Worm (Caenorhabditis elegans) whole organism, late embryonic: Measurements from ENCODE around the gene lin-26.

ENCODE experiments used
- C08G9.2 ChIP-seq: sonication (generic microtip); optimal IDR thresholded peaks from 2 replicates; lab custom pipeline; 2016; ENCODE audit warnings: mild to moderate bottlenecking, missing genetic modification characterization, moderate library complexity, missing compliant biosample characterization
- C38D4.7 ChIP-seq: fragments of 200-800 bp; sonication (Bioruptor generic); optimal IDR thresholded peaks from 2 replicates; lab custom pipeline; 2018; ENCODE audit warnings: mild to moderate bottlenecking, missing genetic modification characterization, moderate library complexity, missing compliant biosample characterization
- T23F11.4 ChIP-seq: fragments of 200-800 bp; sonication (Bioruptor generic); optimal IDR thresholded peaks from 2 replicates; lab custom pipeline; 2018; ENCODE audit warnings: mild to moderate bottlenecking, missing genetic modification characterization, missing compliant biosample characterization
- ama-1 ChIP-seq: fragments of 150-350 bp; optimal IDR thresholded peaks from 2 replicates; lab custom pipeline; 2014
- ceh-18 ChIP-seq: sonication (generic microtip); optimal IDR thresholded peaks from 2 replicates; lab custom pipeline; 2016; ENCODE audit warnings: missing genetic modification characterization, missing compliant biosample characterization
- ceh-19 ChIP-seq: fragments of 200-800 bp; sonication (Bioruptor generic); optimal IDR thresholded peaks from 2 replicates; lab custom pipeline; 2018; ENCODE audit warnings: mild to moderate bottlenecking, missing genetic modification characterization, missing compliant biosample characterization
- ceh-22 ChIP-seq: sonication (generic microtip); optimal IDR thresholded peaks from 2 replicates; lab custom pipeline; 2017; ENCODE audit warnings: missing biosample characterization, missing genetic modification characterization
- ceh-24 ChIP-seq: sonication (generic microtip); optimal IDR thresholded peaks from 2 replicates; lab custom pipeline; 2016; ENCODE audit warnings: mild to moderate bottlenecking, missing genetic modification characterization, missing compliant biosample characterization
- ceh-30 ChIP-seq: fragments of 150-350 bp; optimal IDR thresholded peaks from 2 replicates; lab custom pipeline; 2014; ENCODE audit warnings: missing biosample characterization, missing genetic modification characterization
- ceh-31 ChIP-seq: sonication (generic microtip); optimal IDR thresholded peaks from 2 replicates; lab custom pipeline; 2016; ENCODE audit warnings: missing genetic modification characterization, missing compliant biosample characterization
- ceh-48 ChIP-seq: sonication (generic microtip); optimal IDR thresholded peaks from 2 replicates; lab custom pipeline; 2016; ENCODE audit warnings: missing genetic modification characterization, inconsistent platforms, missing compliant biosample characterization
- ceh-6 ChIP-seq: fragments of 200-800 bp; sonication (Bioruptor generic); optimal IDR thresholded peaks from 2 replicates; lab custom pipeline; 2018; ENCODE audit warnings: mild to moderate bottlenecking, missing genetic modification characterization, missing compliant biosample characterization
- ceh-9 ChIP-seq: sonication (generic microtip); optimal IDR thresholded peaks from 2 replicates; lab custom pipeline; 2016; ENCODE audit warnings: mild to moderate bottlenecking, missing genetic modification characterization, inconsistent platforms, missing compliant biosample characterization
- dve-1 ChIP-seq: sonication (generic microtip); optimal IDR thresholded peaks from 2 replicates; lab custom pipeline; 2017; ENCODE audit warnings: antibody characterized with exemption, mild to moderate bottlenecking, missing genetic modification characterization, missing compliant biosample characterization
- elt-2 ChIP-seq: sonication (generic microtip); optimal IDR thresholded peaks from 2 replicates; lab custom pipeline; 2016; ENCODE audit warnings: missing genetic modification reagents, missing genetic modification characterization, missing compliant biosample characterization
- eyg-1 ChIP-seq: sonication (generic microtip); optimal IDR thresholded peaks from 2 replicates; lab custom pipeline; 2016; ENCODE audit warnings: missing genotype, missing genetic modification characterization, missing compliant biosample characterization
- fax-1 ChIP-seq: sonication (generic microtip); optimal IDR thresholded peaks from 2 replicates; lab custom pipeline; 2016; ENCODE audit warnings: missing genotype, missing genetic modification characterization, missing compliant biosample characterization
- fkh-10 ChIP-seq: fragments of 150-350 bp; optimal IDR thresholded peaks from 2 replicates; lab custom pipeline; 2014; ENCODE audit warnings: missing biosample characterization, missing genetic modification reagents, missing genetic modification characterization
- hlh-13 ChIP-seq: fragments of 200-800 bp; sonication (Bioruptor generic); optimal IDR thresholded peaks from 2 replicates; lab custom pipeline; 2018; ENCODE audit warnings: mild to moderate bottlenecking, missing genetic modification characterization, missing compliant biosample characterization
- hlh-30 ChIP-seq: sonication (generic microtip); optimal IDR thresholded peaks from 2 replicates; lab custom pipeline; 2017; ENCODE audit warnings: antibody characterized with exemption, missing genetic modification characterization, missing compliant biosample characterization; ENCODE audit not compliant: insufficient read depth
- hlh-6 ChIP-seq: sonication (generic microtip); optimal IDR thresholded peaks from 2 replicates; lab custom pipeline; 2016; ENCODE audit warnings: missing genotype, missing genetic modification characterization, missing compliant biosample characterization
- hlh-8 ChIP-seq: sonication (generic microtip); optimal IDR thresholded peaks from 2 replicates; lab custom pipeline; 2016; ENCODE audit warnings: missing genotype, missing genetic modification characterization, missing compliant biosample characterization
- lim-6 ChIP-seq: sonication (generic microtip); optimal IDR thresholded peaks from 2 replicates; lab custom pipeline; 2016; ENCODE audit warnings: missing genetic modification characterization, missing compliant biosample characterization
- lin-11 ChIP-seq: fragments of 200-800 bp; sonication (Bioruptor generic); optimal IDR thresholded peaks from 2 replicates; lab custom pipeline; 2018; ENCODE audit warnings: mild to moderate bottlenecking, missing genetic modification characterization, missing compliant biosample characterization
- madf-2 ChIP-seq: sonication (generic microtip); optimal IDR thresholded peaks from 2 replicates; lab custom pipeline; 2017; ENCODE audit warnings: missing genetic modification characterization, missing compliant biosample characterization
- nfya-1 ChIP-seq: sonication (generic microtip); optimal IDR thresholded peaks from 2 replicates; lab custom pipeline; 2017; ENCODE audit warnings: missing genetic modification characterization, mild to moderate bottlenecking, missing compliant biosample characterization, antibody characterized with exemption, moderate library complexity
- nhr-232 ChIP-seq: sonication (generic microtip); optimal IDR thresholded peaks from 2 replicates; lab custom pipeline; 2016; ENCODE audit warnings: missing genetic modification characterization, missing compliant biosample characterization
- odd-2 ChIP-seq: sonication (generic microtip); optimal IDR thresholded peaks from 2 replicates; lab custom pipeline; 2017; ENCODE audit warnings: antibody characterized with exemption, mild to moderate bottlenecking, missing genetic modification characterization, missing compliant biosample characterization
- pag-3 ChIP-seq: sonication (generic microtip); optimal IDR thresholded peaks from 2 replicates; lab custom pipeline; 2016; ENCODE audit warnings: missing compliant biosample characterization, missing genetic modification characterization, borderline replicate concordance
- pat-9 ChIP-seq: fragments of 200-800 bp; sonication (Bioruptor generic); optimal IDR thresholded peaks from 2 replicates; lab custom pipeline; 2018; ENCODE audit warnings: mild to moderate bottlenecking, missing genetic modification characterization, moderate library complexity, missing compliant biosample characterization
- pha-2 ChIP-seq: sonication (generic microtip); optimal IDR thresholded peaks from 2 replicates; lab custom pipeline; 2017; ENCODE audit warnings: mild to moderate bottlenecking, missing genetic modification characterization, missing compliant biosample characterization
- pha-4 ChIP-seq: fragments of 150-350 bp; optimal IDR thresholded peaks from 2 replicates; lab custom pipeline; 2018; ENCODE audit warnings: missing biosample characterization, missing genetic modification reagents, missing genetic modification characterization
- pqm-1 ChIP-seq: sonication (generic microtip); optimal IDR thresholded peaks from 2 replicates; lab custom pipeline; 2016; ENCODE audit warnings: missing genetic modification characterization, missing compliant biosample characterization
- ref-2 ChIP-seq: sonication (generic microtip); optimal IDR thresholded peaks from 2 replicates; lab custom pipeline; 2016; ENCODE audit warnings: missing genetic modification characterization, missing compliant biosample characterization
- sdc-2 ChIP-seq: sonication (generic microtip); optimal IDR thresholded peaks from 2 replicates; lab custom pipeline; 2016; ENCODE audit warnings: missing genotype, missing genetic modification characterization, missing compliant biosample characterization
- sox-2 ChIP-seq: fragments of 200-800 bp; sonication (Bioruptor generic); IDR thresholded peaks from 2 replicates; pipeline ENCODE4 v1.3.6; 2022; ENCODE audit warnings: missing genetic modification reagents, missing genetic modification characterization, missing compliant biosample characterization
- sox-4 ChIP-seq: sonication (generic microtip); optimal IDR thresholded peaks from 2 replicates; lab custom pipeline; 2017; ENCODE audit warnings: mild to moderate bottlenecking, missing genetic modification characterization, inconsistent platforms, missing compliant biosample characterization
- syd-9 ChIP-seq: sonication (generic microtip); optimal IDR thresholded peaks from 2 replicates; lab custom pipeline; 2016; ENCODE audit warnings: mild to moderate bottlenecking, missing genetic modification characterization, moderate library complexity, missing compliant biosample characterization
- tbx-2 ChIP-seq: sonication (generic microtip); optimal IDR thresholded peaks from 2 replicates; lab custom pipeline; 2016; ENCODE audit warnings: missing genetic modification characterization, missing compliant biosample characterization
- tbx-7 ChIP-seq: sonication (generic microtip); optimal IDR thresholded peaks from 2 replicates; lab custom pipeline; 2016; ENCODE audit warnings: missing genotype, missing genetic modification characterization, missing compliant biosample characterization
- ttx-3 ChIP-seq: sonication (generic microtip); optimal IDR thresholded peaks from 2 replicates; lab custom pipeline; 2016; ENCODE audit warnings: missing genetic modification reagents, missing genetic modification characterization, missing compliant biosample characterization
- unc-3 ChIP-seq, 2 experiments: fragments of 200-800 bp in 1 of 2; sonication (Bioruptor generic) in 1 of 2; sonication (generic microtip) in 1 of 2; conservative IDR thresholded peaks in 1 of 2; optimal IDR thresholded peaks in 1 of 2; 2 replicates each; pipeline versions ENCODE4 v1.3.6 to Lab custom; 2016 to 2022; ENCODE audit warnings: missing compliant biosample characterization in 2 of 2, missing genetic modification characterization in 2 of 2, missing genetic modification reagents in 1 of 2
- unc-55 ChIP-seq: sonication (generic microtip); optimal IDR thresholded peaks from 2 replicates; lab custom pipeline; 2017; ENCODE audit warnings: missing biosample characterization, missing genetic modification reagents, missing genetic modification characterization
- ztf-16 ChIP-seq: sonication (generic microtip); optimal IDR thresholded peaks from 2 replicates; lab custom pipeline; 2017; ENCODE audit warnings: missing genetic modification characterization, missing compliant biosample characterization

The lin-26 gene

ce11 chrII:7704387-7704786 is 22.4 kb downstream of the lin-26 start:
- TF ChIP-seq ceh-19 (GFP tag; lab: Kevin White, UChicago) = no peak
- TF ChIP-seq ref-2 (tag; lab: Kevin White, UChicago) = no peak

ce11 chrII:7705152-7705551 is 23.2 kb downstream of the lin-26 start, which contains the start of gene B0495.7:
Gene B0495.7, minus strand, starts transcription at chrII:7705233.
- TF ChIP-seq elt-2 (tag; lab: Kevin White, UChicago) (peak; percentile 77), sdc-2 (tag; lab: Kevin White, UChicago) (no peak)
- TF ChIP-seq, all 69 proteins: peak for 1

- no peak for TF ChIP-seq pat-9 (tag; lab: Kevin White, UChicago)
- TF ChIP-seq pha-2 (tag; lab: Kevin White, UChicago) = no peak
- TF ChIP-seq fkh-10 (GFP tag; lab: Kevin White, UChicago) = no peak
- TF ChIP-seq tbx-7 (tag; lab: Kevin White, UChicago) = no peak
- no peak for TF ChIP-seq ttx-3
- no peak for TF ChIP-seq C08G9.2 (tag; lab: Kevin White, UChicago)
Observed at ce11 chrII:7707383-7707782, 25.4 kb downstream of the lin-26 start, which contains the start of gene luc-7L. Gene luc-7L, minus strand, starts transcription at chrII:7707483.

- peak; percentile 42 for TF ChIP-seq hlh-30
- TF ChIP-seq sox-2 (GFP tag; lab: Robert Waterston, UW) = peak; percentile 80
- TF ChIP-seq odd-2 (tag; lab: Kevin White, UChicago) = peak; percentile 85
- no peak for TF ChIP-seq pha-4
- TF ChIP-seq hlh-6 (tag; lab: Kevin White, UChicago) = peak; percentile 89
- TF ChIP-seq T23F11.4 (GFP tag; lab: Kevin White, UChicago) = peak; percentile 84
- peak; percentile 16 for TF ChIP-seq fkh-10 (GFP tag; lab: Kevin White, UChicago)
- TF ChIP-seq syd-9 (tag; lab: Kevin White, UChicago) = peak; percentile 85
- no peak for TF ChIP-seq ceh-30 (tag; lab: Kevin White, UChicago)
- peak; percentile 83 for TF ChIP-seq madf-2
- peak; percentile 86 for TF ChIP-seq ceh-6 (GFP tag; lab: Kevin White, UChicago)
- peak; percentile 91 for TF ChIP-seq hlh-8 (tag; lab: Kevin White, UChicago)
- TF ChIP-seq C08G9.2 (tag; lab: Kevin White, UChicago) = peak; percentile 87
- peak; percentile 88 for TF ChIP-seq C38D4.7
- TF ChIP-seq pag-3 (tag; lab: Kevin White, UChicago) = no peak
- TF ChIP-seq lin-11 = peak; percentile 75
- no peak for TF ChIP-seq unc-55
- TF ChIP-seq eyg-1 (tag; lab: Kevin White, UChicago) = peak; percentile 84
- peak; percentile 81 for TF ChIP-seq sdc-2 (tag; lab: Kevin White, UChicago)
- TF ChIP-seq pat-9 (tag; lab: Kevin White, UChicago) = peak; percentile 90
- TF ChIP-seq ceh-9 (tag; lab: Kevin White, UChicago) = peak; percentile 23
- peak; percentile 75 for TF ChIP-seq unc-3 (GFP tag; conservative IDR thresholded peaks at IDR 0.05; lab: Robert Waterston, UW)
- peak; percentile 87 for TF ChIP-seq unc-3 (tag; optimal IDR thresholded peaks at IDR 0.05; lab: Kevin White, UChicago)
- TF ChIP-seq dve-1 (tag; lab: Kevin White, UChicago) = peak; percentile 13
- peak; percentile 91 for TF ChIP-seq ceh-31
- peak; percentile 55 for TF ChIP-seq ceh-18 (tag; lab: Kevin White, UChicago)
- TF ChIP-seq nfya-1 (tag; lab: Kevin White, UChicago) = peak; percentile 86
- TF ChIP-seq pqm-1 (tag; lab: Kevin White, UChicago) = peak; percentile 31
- peak; percentile 73 for TF ChIP-seq hlh-13 (GFP tag; lab: Kevin White, UChicago)
- peak; percentile 82 for TF ChIP-seq pha-2 (tag; lab: Kevin White, UChicago)
- peak; percentile 78 for TF ChIP-seq ceh-22 (tag; lab: Kevin White, UChicago)
- TF ChIP-seq ceh-19 (GFP tag; lab: Kevin White, UChicago) = peak; percentile 92
- peak; percentile 89 for TF ChIP-seq fax-1 (tag; lab: Kevin White, UChicago)
- peak; percentile 90 for TF ChIP-seq sox-4
- peak; percentile 95 for TF ChIP-seq tbx-2 (tag; lab: Kevin White, UChicago)
- peak; percentile 62 for TF ChIP-seq ceh-48
- no peak for TF ChIP-seq ama-1
- peak; percentile 68 for TF ChIP-seq ceh-24
- TF ChIP-seq nhr-232 (tag; lab: Kevin White, UChicago) = peak; percentile 84
- TF ChIP-seq ztf-16 (tag; lab: Kevin White, UChicago) = peak; percentile 93
- TF ChIP-seq lim-6 = peak; percentile 61
Observed at ce11 chrII:7708540-7708939, 26.5 kb downstream of the lin-26 start, which contains the start of gene B0495.9. Gene B0495.9, minus strand, starts transcription at chrII:7708710.
